Worm (Caenorhabditis elegans) whole organism, L4/young adult: ENCODE results near the gene C05D10.4.

ENCODE experiments used
- W03F9.2 ChIP-seq: fragments of 150-350 bp; optimal IDR thresholded peaks from 2 replicates; lab custom pipeline; 2014; ENCODE audit warnings: missing biosample characterization, missing genetic modification characterization
- him-1 ChIP-seq: sonication (generic microtip); optimal IDR thresholded peaks from 2 replicates; lab custom pipeline; 2016; ENCODE audit warnings: missing genotype, missing genetic modification reagents, missing genetic modification characterization, missing compliant biosample characterization

DNA sequence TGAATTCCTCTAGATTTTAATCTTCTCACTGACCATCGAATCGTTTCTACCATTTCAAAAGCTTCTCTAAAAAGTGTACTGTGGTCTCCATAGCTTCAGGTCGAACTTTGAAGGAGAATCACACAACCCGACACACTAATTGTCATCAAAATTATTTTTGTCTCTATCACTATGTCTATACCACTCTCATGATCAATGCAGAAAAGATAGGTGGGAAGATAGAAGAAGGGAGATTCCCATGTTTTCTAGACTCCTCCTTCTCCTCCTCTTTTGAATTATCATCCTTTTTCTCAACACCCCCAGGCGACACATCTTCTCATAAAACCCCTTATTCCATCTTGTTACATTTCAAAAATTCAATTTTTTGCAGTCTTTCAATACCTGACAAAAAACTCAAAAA is 43.2 kb upstream of the C05D10.4 start, which contains the start of gene Y42G9A.3:
- TF ChIP-seq him-1 (tag; lab: Kevin White, UChicago) (no peak), W03F9.2 (tag; lab: Kevin White, UChicago) (no peak)
